Worm (Caenorhabditis elegans) whole organism, L4 larva: Measurements from ENCODE around the gene mdt-26.

ENCODE experiments used
- F10B5.3 ChIP-seq: sonication (generic microtip); optimal IDR thresholded peaks from 2 replicates; lab custom pipeline; 2016; ENCODE audit warnings: mild to moderate bottlenecking, missing genetic modification characterization, missing compliant biosample characterization
- F49E8.2 ChIP-seq: sonication (generic microtip); optimal IDR thresholded peaks from 2 replicates; lab custom pipeline; 2016; ENCODE audit warnings: missing compliant biosample characterization, mild to moderate bottlenecking, missing genetic modification characterization, borderline replicate concordance
- T20F7.1 ChIP-seq: fragments of 200-800 bp; sonication (Bioruptor generic); optimal IDR thresholded peaks from 2 replicates; lab custom pipeline; 2018; ENCODE audit warnings: mild to moderate bottlenecking, missing genetic modification characterization, missing compliant biosample characterization
- Y5F2A.4 ChIP-seq: fragments of 200-800 bp; sonication (Bioruptor generic); optimal IDR thresholded peaks from 2 replicates; lab custom pipeline; 2018; ENCODE audit warnings: mild to moderate bottlenecking, missing genetic modification characterization, missing compliant biosample characterization
- aha-1 ChIP-seq: fragments of 150-350 bp; peaks from one replicate; lab custom pipeline; 2014; ENCODE audit warnings: missing biosample characterization, missing genetic modification characterization
- aly-2 ChIP-seq: sonication (generic microtip); optimal IDR thresholded peaks from 2 replicates; lab custom pipeline; 2018; ENCODE audit warnings: missing biosample characterization, missing genetic modification characterization
- arid-1 ChIP-seq: fragments of 200-800 bp; sonication (Bioruptor generic); conservative IDR thresholded peaks from 2 replicates; pipeline ENCODE4 v1.3.6; 2022; ENCODE audit warnings: missing genetic modification reagents, missing genetic modification characterization, missing compliant biosample characterization
- ceh-44 ChIP-seq: fragments of 200-800 bp; sonication (Bioruptor generic); IDR thresholded peaks from 2 replicates; pipeline ENCODE4 v1.3.6; 2022; ENCODE audit warnings: missing genetic modification reagents, missing genetic modification characterization, missing compliant biosample characterization
- dmd-8 ChIP-seq: fragments of 200-800 bp; sonication (Bioruptor generic); IDR thresholded peaks from 2 replicates; pipeline ENCODE4 v1.3.6; 2022; ENCODE audit warnings: missing genetic modification characterization, missing compliant biosample characterization
- dmd-9 ChIP-seq: fragments of 200-800 bp; sonication (Bioruptor generic); IDR thresholded peaks from 2 replicates; pipeline ENCODE4 v1.3.6; 2022; ENCODE audit warnings: missing genetic modification reagents, missing genetic modification characterization, missing compliant biosample characterization
- dpl-1 ChIP-seq: fragments of 150-350 bp; optimal IDR thresholded peaks from 2 replicates; lab custom pipeline; 2014; ENCODE audit warnings: missing biosample characterization, missing genetic modification reagents, missing genetic modification characterization
- egl-27 ChIP-seq: sonication (generic microtip); optimal IDR thresholded peaks from 3 replicates; lab custom pipeline; 2017; ENCODE audit warnings: missing biosample characterization, missing genetic modification reagents, missing genetic modification characterization
- fkh-10 ChIP-seq: fragments of 150-350 bp; optimal IDR thresholded peaks from 2 replicates; lab custom pipeline; 2014; ENCODE audit warnings: missing biosample characterization, missing genetic modification reagents, missing genetic modification characterization
- lim-7 ChIP-seq: fragments of 200-800 bp; sonication (Bioruptor generic); IDR thresholded peaks from 2 replicates; pipeline ENCODE4 v1.3.6; 2022; ENCODE audit warnings: missing genetic modification characterization, missing compliant biosample characterization
- lin-1 ChIP-seq: fragments of 200-800 bp; sonication (Bioruptor generic); IDR thresholded peaks from 2 replicates; pipeline ENCODE4 v1.3.6; 2022; ENCODE audit warnings: missing genetic modification reagents, missing genetic modification characterization, missing compliant biosample characterization
- lin-15B ChIP-seq: fragments of 150-350 bp; sonication (generic microtip); optimal IDR thresholded peaks from 3 replicates; lab custom pipeline; 2014; ENCODE audit warnings: missing biosample characterization, missing genetic modification characterization
- lin-38 ChIP-seq: fragments of 200-800 bp; sonication (Bioruptor generic); IDR thresholded peaks from 2 replicates; pipeline ENCODE4 v1.3.6; 2022; ENCODE audit warnings: missing genetic modification reagents, missing genetic modification characterization, missing compliant biosample characterization
- lir-3 ChIP-seq: sonication (generic microtip); optimal IDR thresholded peaks from 2 replicates; lab custom pipeline; 2016; ENCODE audit warnings: mild to moderate bottlenecking, missing genetic modification characterization, missing compliant biosample characterization
- lsy-2 ChIP-seq, 2 experiments: fragments of 150-350 bp in 1 of 2; sonication (generic microtip) in 1 of 2; optimal IDR thresholded peaks; 2 replicates each; lab custom pipeline; 2014 to 2017; ENCODE audit warnings: missing biosample characterization in 2 of 2, missing genetic modification characterization in 2 of 2
- mdl-1 ChIP-seq, 2 experiments: fragments of 150-350 bp in 1 of 2; sonication (generic microtip) in 1 of 2; optimal IDR thresholded peaks; 2 replicates each; lab custom pipeline; 2014 to 2017; ENCODE audit warnings: missing biosample characterization in 2 of 2, missing genetic modification characterization in 2 of 2
- mep-1 ChIP-seq: fragments of 150-350 bp; sonication (generic microtip); optimal IDR thresholded peaks from 3 replicates; lab custom pipeline; 2014; ENCODE audit warnings: missing biosample characterization, missing genetic modification characterization
- mes-2 ChIP-seq: sonication (generic microtip); optimal IDR thresholded peaks from 2 replicates; lab custom pipeline; 2016; ENCODE audit warnings: missing genotype, mild to moderate bottlenecking, missing genetic modification characterization, missing compliant biosample characterization; ENCODE audit not compliant: poor library complexity, severe bottlenecking
- mxl-2 ChIP-seq: fragments of 200-800 bp; sonication (Bioruptor generic); conservative IDR thresholded peaks from 2 replicates; pipeline ENCODE4 v1.3.6; 2022; ENCODE audit warnings: missing genetic modification reagents, missing genetic modification characterization, missing compliant biosample characterization
- nhr-28 ChIP-seq: fragments of 150-350 bp; optimal IDR thresholded peaks from 2 replicates; lab custom pipeline; 2014; ENCODE audit warnings: missing biosample characterization, missing genetic modification characterization
- nhr-6 ChIP-seq: fragments of 150-350 bp; optimal IDR thresholded peaks from 2 replicates; lab custom pipeline; 2014; ENCODE audit warnings: missing biosample characterization, missing genetic modification characterization
- nhr-76 ChIP-seq: fragments of 150-350 bp; optimal IDR thresholded peaks from 2 replicates; lab custom pipeline; 2014; ENCODE audit warnings: missing biosample characterization, missing genetic modification characterization
- nhr-77 ChIP-seq: fragments of 150-350 bp; optimal IDR thresholded peaks from 2 replicates; lab custom pipeline; 2014; ENCODE audit warnings: missing biosample characterization, missing genetic modification characterization
- sdz-12 ChIP-seq: fragments of 200-800 bp; sonication (Bioruptor generic); optimal IDR thresholded peaks from 2 replicates; lab custom pipeline; 2018; ENCODE audit warnings: mild to moderate bottlenecking, missing genetic modification characterization, missing compliant biosample characterization
- set-16 ChIP-seq: fragments of 200-800 bp; sonication (Bioruptor generic); IDR thresholded peaks from 2 replicates; pipeline ENCODE4 v1.3.6; 2022; ENCODE audit warnings: missing genetic modification reagents, missing genetic modification characterization, missing compliant biosample characterization
- unc-130 ChIP-seq: sonication (generic microtip); optimal IDR thresholded peaks from 2 replicates; lab custom pipeline; 2016; ENCODE audit warnings: missing genetic modification reagents, missing genetic modification characterization, missing compliant biosample characterization
- unc-39 ChIP-seq: sonication (generic microtip); optimal IDR thresholded peaks from 2 replicates; lab custom pipeline; 2017; ENCODE audit warnings: missing biosample characterization, missing genetic modification characterization
- unc-62 ChIP-seq, 3 experiments: fragments of 150-350 bp in 1 of 3; sonication (generic microtip); optimal IDR thresholded peaks in 2 of 3; peaks in 1 of 3; 1 replicate in 1 of 3; 2 replicates in 2 of 3; lab custom pipeline; 2014 to 2017; ENCODE audit warnings: missing biosample characterization in 3 of 3, missing genetic modification characterization in 3 of 3, missing genetic modification reagents in 3 of 3, missing genotype in 1 of 3
- zag-1 ChIP-seq: fragments of 150-350 bp; optimal IDR thresholded peaks from 2 replicates; lab custom pipeline; 2014; ENCODE audit warnings: missing biosample characterization, missing genetic modification characterization
- zip-11 ChIP-seq: fragments of 200-800 bp; sonication (Bioruptor generic); IDR thresholded peaks from 2 replicates; pipeline ENCODE4 v1.3.6; 2022; ENCODE audit warnings: missing genetic modification characterization, missing compliant biosample characterization
- ztf-11 ChIP-seq: fragments of 150-350 bp; optimal IDR thresholded peaks from 2 replicates; lab custom pipeline; 2014; ENCODE audit warnings: missing biosample characterization, missing genetic modification characterization

mdt-26 gene

ce11 chrII:5649236-5650004 lies 11.6 kb upstream of the mdt-26 start, which contains the start of the genes sam-4, F59E12.17 and zyg-1 (continued):
- peak; percentile 31 for TF ChIP-seq lin-15B (tag; lab: Kevin White, UChicago)
- no peak for TF ChIP-seq T20F7.1 (GFP tag; lab: Kevin White, UChicago)
- TF ChIP-seq mep-1 (tag; lab: Kevin White, UChicago), result no peak
- peak in 1 of 2 experiments; percentile 81 for TF ChIP-seq lsy-2 (tag; optimal IDR thresholded peaks at IDR 0.05; lab: Kevin White, UChicago)
- no peak for TF ChIP-seq Y5F2A.4 (GFP tag; lab: Kevin White, UChicago)
- peak; percentile 29 for TF ChIP-seq nhr-77 (tag; lab: Kevin White, UChicago)
- peak; percentile 92 for TF ChIP-seq lin-38
- TF ChIP-seq ceh-44 (GFP tag; lab: Robert Waterston, UW), result peak; percentile 75; the same call in 1 of the 2 replicates
- TF ChIP-seq zag-1 (tag; lab: Kevin White, UChicago), result no peak
- no peak for TF ChIP-seq lim-7 (GFP tag; lab: Robert Waterston, UW)
- peak in 1 of 2 experiments; percentile 9 for TF ChIP-seq mdl-1 (tag; optimal IDR thresholded peaks at IDR 0.05; lab: Kevin White, UChicago)
- TF ChIP-seq nhr-28, result peak; percentile 52
- TF ChIP-seq unc-130 (GFP tag; lab: Kevin White, UChicago), result peak; percentile 88
- no peak for TF ChIP-seq nhr-76
- no peak for TF ChIP-seq zip-11 (GFP tag; lab: Robert Waterston, UW)
- TF ChIP-seq fkh-10 (GFP tag; lab: Kevin White, UChicago), result peak; percentile 13
- peak; percentile 77 for TF ChIP-seq nhr-6
- no peak for TF ChIP-seq unc-39 (tag; lab: Kevin White, UChicago)
- no peak for TF ChIP-seq lin-1 (GFP tag; lab: Robert Waterston, UW)
- peak; percentile 94 for TF ChIP-seq mes-2
- no peak for TF ChIP-seq dmd-8 (GFP tag; lab: Robert Waterston, UW)
- TF ChIP-seq unc-62 (GFP tag; optimal IDR thresholded peaks at IDR 0.05 in 1 of 2; lab: Kevin White, UChicago), result peak in 1 of 2 experiments; percentile 52
- TF ChIP-seq unc-62 (tag; optimal IDR thresholded peaks at IDR 0.05; lab: Kevin White, UChicago), result no peak
- TF ChIP-seq dpl-1 (GFP tag; lab: Kevin White, UChicago), result peak; percentile 74

- peak; percentile 86 for TF ChIP-seq set-16 (GFP tag; lab: Robert Waterston, UW)
- no peak for TF ChIP-seq dmd-9
- TF ChIP-seq, all 104 proteins: peak for 1
Observed at ce11 chrII:5651426-5651825, 9.6 kb upstream of the mdt-26 start.

- TF ChIP-seq egl-27 (no peak), F10B5.3 (tag; lab: Kevin White, UChicago) (no peak), unc-39 (tag; lab: Kevin White, UChicago) (no peak), Y5F2A.4 (GFP tag; lab: Kevin White, UChicago) (no peak), aly-2 (tag; lab: Kevin White, UChicago) (no peak)
Observed at ce11 chrII:5652334-5652733, 8.6 kb upstream of the mdt-26 start, which contains the start of gene bli-2. Gene bli-2, minus strand, starts transcription at chrII:5652434.

ce11 chrII:5654215-5654614 lies 6.8 kb upstream of the mdt-26 start, which contains the start of gene F59E12.1:
Gene F59E12.1, plus strand, starts transcription at chrII:5654515.
- TF ChIP-seq F49E8.2 (tag; lab: Kevin White, UChicago), result no peak
- TF ChIP-seq sdz-12, result no peak
- no peak for TF ChIP-seq ztf-11
- TF ChIP-seq lir-3 (tag; lab: Kevin White, UChicago), result no peak
- TF ChIP-seq arid-1 (GFP tag; lab: Robert Waterston, UW), result no peak
- no peak for TF ChIP-seq mxl-2 (GFP tag; lab: Robert Waterston, UW)
- TF ChIP-seq lin-38, result no peak
- TF ChIP-seq aha-1, result no peak
- TF ChIP-seq, all 104 proteins: peak for 0
